Fruit fly (Drosophila melanogaster): Measurements from ENCODE around the gene yem.

Gene yem

dm6 chr3R:29124128-29124527 lies 1.4 kb upstream of the yem start (continued):
- peak; percentile 42 for TF ChIP-seq cato (GFP tag; optimal IDR thresholded peaks at IDR 0.05; ENCODE audit: borderline replicate concordance)
- peak; percentile 82 for TF ChIP-seq slbo (GFP tag; IDR thresholded peaks at IDR 0.05)
- TF ChIP-seq hb (GFP tag; IDR thresholded peaks at IDR 0.05; ENCODE audit: partially characterized antibody): no peak
- peak; percentile 52 for TF ChIP-seq HLH54F (GFP tag; optimal IDR thresholded peaks at IDR 0.05)
- peak; percentile 60 for TF ChIP-seq CG14050 (GFP tag; IDR thresholded peaks at IDR 0.05)
- TF ChIP-seq Doc2 (GFP tag; IDR thresholded peaks at IDR 0.05): no peak
- peak; percentile 49 for TF ChIP-seq bcd (GFP tag; optimal IDR thresholded peaks at IDR 0.05)

dm6 chr3R:29116167-29116725 lies 6.4 kb downstream of the yem start, which contains the start of gene Atg14:
Atg14 (plus strand) TSS chr3R:29116391.
- TF ChIP-seq CG7271 (tag; optimal IDR thresholded peaks at IDR 0.05) (no peak), sima (GFP tag; optimal IDR thresholded peaks at IDR 0.05) (no peak), E2f2 (GFP tag; IDR thresholded peaks at IDR 0.05) (peak; percentile 98), Fer3 (tag; optimal IDR thresholded peaks at IDR 0.05) (peak; percentile 17), unc-4 (GFP tag; IDR thresholded peaks at IDR 0.05; ENCODE audit: partially characterized antibody) (peak; percentile 92), CG3281 (GFP tag; optimal IDR thresholded peaks at IDR 0.05) (peak; percentile 18), CG6254 (GFP tag; optimal IDR thresholded peaks at IDR 0.05) (no peak), CG3847 (GFP tag; IDR thresholded peaks at IDR 0.05) (peak; percentile 30; the same call in 1 of the 2 replicates), zen2 (GFP tag; IDR thresholded peaks at IDR 0.05; ENCODE audit: partially characterized antibody) (peak; percentile 92), mam (GFP tag; optimal IDR thresholded peaks at IDR 0.05) (no peak), Ada2b (GFP tag; IDR thresholded peaks at IDR 0.05) (no peak), Dll (GFP tag; IDR thresholded peaks at IDR 0.05; ENCODE audit: partially characterized antibody) (peak; percentile 92), CG8924 (tag; optimal IDR thresholded peaks at IDR 0.05) (peak; percentile 25), mld (GFP tag; IDR thresholded peaks at IDR 0.05; ENCODE audit: partially characterized antibody) (peak; percentile 97), lab (GFP tag; optimal IDR thresholded peaks at IDR 0.05) (peak; percentile 38), CG33213 (GFP tag; optimal IDR thresholded peaks at IDR 0.05) (no peak), ap (GFP tag; IDR thresholded peaks at IDR 0.05) (no peak), BtbVII (GFP tag; optimal IDR thresholded peaks at IDR 0.05) (no peak), MTF-1 (GFP tag; optimal IDR thresholded peaks at IDR 0.05; ENCODE audit: borderline replicate concordance) (no peak), scrt (GFP tag; optimal IDR thresholded peaks at IDR 0.05) (peak; percentile 1), lbe (GFP tag; optimal IDR thresholded peaks at IDR 0.05) (peak; percentile 50), knrl (GFP tag; IDR thresholded peaks at IDR 0.05; ENCODE audit: partially characterized antibody) (peak; percentile 81), pros (GFP tag; optimal IDR thresholded peaks at IDR 0.05) (no peak), CG16813 (GFP tag; IDR thresholded peaks at IDR 0.05; ENCODE audit: partially characterized antibody) (peak; percentile 90), CG7963 (GFP tag; IDR thresholded peaks at IDR 0.05; ENCODE audit: partially characterized antibody) (peak; percentile 95), chinmo (GFP tag; IDR thresholded peaks at IDR 0.05; ENCODE audit: partially characterized antibody) (peak; percentile 90), CG8765 (GFP tag; IDR thresholded peaks at IDR 0.05) (no peak), CG8359 (GFP tag; optimal IDR thresholded peaks at IDR 0.05; ENCODE audit: borderline replicate concordance) (no peak), phol (tag; optimal IDR thresholded peaks at IDR 0.05) (peak; percentile 41), gcm (GFP tag; optimal IDR thresholded peaks at IDR 0.05) (peak; percentile 4), Spps (tag; optimal IDR thresholded peaks at IDR 0.05) (no peak), inv (GFP tag; IDR thresholded peaks at IDR 0.05; ENCODE audit: partially characterized antibody) (peak; percentile 79), CG2712 (tag; optimal IDR thresholded peaks at IDR 0.05) (peak; percentile 44), CHES-1-like (GFP tag; optimal IDR thresholded peaks at IDR 0.05) (peak; percentile 4), Scr (GFP tag; IDR thresholded peaks at IDR 0.05; ENCODE audit: partially characterized antibody) (peak; percentile 90), CG12391 (tag; optimal IDR thresholded peaks at IDR 0.05) (peak; percentile 8), CG9932 (GFP tag; IDR thresholded peaks at IDR 0.05) (peak; percentile 33; the same call in 1 of the 2 replicates), sug (tag; optimal IDR thresholded peaks at IDR 0.05) (peak; percentile 28), Taf1 (GFP tag; IDR thresholded peaks at IDR 0.05) (no peak), CG42726 (GFP tag; IDR thresholded peaks at IDR 0.05; ENCODE audit: partially characterized antibody) (peak; percentile 58; the same call in 1 of the 2 replicates)

All from whole organism, embryonic.